Worm (Caenorhabditis elegans): Measurements from ENCODE around the gene Y41G9A.10.

DNA sequence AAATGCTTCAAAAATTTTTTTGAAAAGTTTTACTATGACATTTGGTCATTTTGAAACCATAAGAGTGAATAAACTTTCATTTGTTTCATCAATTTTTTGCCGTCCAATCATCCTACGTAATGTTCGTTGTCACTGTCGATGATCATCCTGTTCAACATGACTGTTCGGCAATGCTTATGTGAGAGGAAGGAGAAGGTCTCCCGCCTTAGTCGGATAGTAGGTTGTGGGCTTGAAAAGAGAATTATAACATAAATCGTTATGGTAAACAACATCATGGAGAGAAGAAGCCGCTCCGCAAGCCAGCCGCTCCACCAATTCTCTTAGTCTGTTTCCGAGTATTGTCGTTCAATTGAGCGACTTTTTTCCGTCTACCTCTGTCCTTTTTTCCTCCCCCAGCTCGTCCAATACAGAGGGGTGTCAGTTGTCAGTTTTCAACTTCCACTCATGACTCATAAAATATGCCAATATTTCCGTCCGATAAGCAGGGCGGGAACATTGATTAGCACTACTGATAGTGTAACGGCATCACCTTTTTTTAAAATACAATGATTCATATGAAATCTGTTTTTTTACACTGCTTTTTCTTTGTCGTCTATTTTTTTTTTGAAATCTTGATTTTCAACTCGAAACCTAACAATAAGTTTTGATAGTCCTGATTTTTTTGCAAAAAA is 40.2 kb downstream of the Y41G9A.10 start:
- TF ChIP-seq dao-5 (tag; optimal IDR thresholded peaks at IDR 0.05), result no peak
- TF ChIP-seq him-1 (tag; optimal IDR thresholded peaks at IDR 0.05), result no peak
- no peak for TF ChIP-seq W03F9.2 (tag; optimal IDR thresholded peaks at IDR 0.05)

Data from whole organism, L4/young adult.